Worm (Caenorhabditis elegans): ENCODE data around the gene fars-3.

fars-3 gene

ce11 chrII:8442717-8443223, 21.9 kb upstream of the fars-3 start, which contains the start of gene eif-3.G:
Gene eif-3.G, plus strand, starts transcription at chrII:8442767.
- TF ChIP-seq M03D4.4 (tag; optimal IDR thresholded peaks at IDR 0.05), result no peak
- no peak for TF ChIP-seq zip-8 (tag; optimal IDR thresholded peaks at IDR 0.05)
- TF ChIP-seq sptf-1 (tag; optimal IDR thresholded peaks at IDR 0.05), result no peak
- TF ChIP-seq snpc-4 (tag; optimal IDR thresholded peaks at IDR 0.05), result no peak
- TF ChIP-seq mab-5 (tag; optimal IDR thresholded peaks at IDR 0.05), result no peak
- TF ChIP-seq flh-1 (GFP tag; optimal IDR thresholded peaks at IDR 0.05), result no peak
- TF ChIP-seq lin-13 (tag; optimal IDR thresholded peaks at IDR 0.05), result no peak
- no peak for TF ChIP-seq nhr-12 (tag; optimal IDR thresholded peaks at IDR 0.05)
- no peak for TF ChIP-seq mep-1 (tag; optimal IDR thresholded peaks at IDR 0.05)

DNA sequence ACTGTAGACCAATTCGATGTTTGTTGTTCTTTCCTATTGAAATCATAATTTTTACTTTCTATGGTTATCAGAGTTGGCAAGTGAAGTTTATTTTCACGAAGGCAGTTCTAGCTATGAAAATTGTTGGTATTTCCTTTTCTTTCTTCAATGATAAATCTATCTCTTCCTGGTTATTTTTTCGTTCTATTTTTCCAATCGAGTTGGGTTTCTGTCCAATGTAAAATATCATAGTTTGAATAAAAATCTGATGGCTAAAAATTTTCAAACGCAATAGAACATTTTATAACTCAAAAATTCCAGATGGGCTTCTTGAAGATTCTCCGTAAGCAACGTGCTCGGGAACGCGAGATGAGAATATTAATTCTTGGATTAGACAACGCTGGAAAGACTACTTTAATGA, 20.6 kb upstream of the fars-3 start, which contains the start of gene evl-20:
TSS of gene evl-20 (plus strand) at position 301 of the 400 bp plus-strand sequence.
- TF ChIP-seq pha-4 (tag; optimal IDR thresholded peaks at IDR 0.05), result no peak
- TF ChIP-seq cnd-1 (tag; optimal IDR thresholded peaks at IDR 0.05), result no peak
- TF ChIP-seq M03D4.4 (tag; optimal IDR thresholded peaks at IDR 0.05), result no peak

DNA sequence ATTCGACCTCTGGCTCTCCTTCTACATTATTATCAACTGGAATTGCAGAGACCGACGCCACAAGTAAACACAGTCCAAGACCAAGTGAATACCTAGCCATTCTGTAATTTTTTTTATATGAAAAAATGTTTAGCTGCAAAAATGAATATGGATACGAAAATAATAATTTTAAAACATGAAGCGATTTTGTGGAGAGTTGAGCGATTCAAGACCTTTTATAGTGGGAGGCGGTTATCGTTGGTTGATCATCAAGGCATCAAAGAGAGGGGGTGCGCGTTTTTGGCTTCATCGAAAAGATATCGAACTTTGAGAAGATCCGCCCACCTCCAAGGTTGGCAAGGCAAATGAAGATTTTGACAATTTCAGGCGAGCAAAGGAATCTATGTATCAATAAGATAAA, 17.9 kb upstream of the fars-3 start, which contains the start of gene cut-3:
TSS of gene cut-3 (minus strand) at position 101 of the 400 bp plus-strand sequence.
- no peak for TF ChIP-seq ceh-43 (GFP tag; optimal IDR thresholded peaks at IDR 0.05)
- TF ChIP-seq nhr-28 (tag; optimal IDR thresholded peaks at IDR 0.05), result no peak
- no peak for TF ChIP-seq nhr-237 (tag; optimal IDR thresholded peaks at IDR 0.05)
- no peak for TF ChIP-seq zip-8 (tag; optimal IDR thresholded peaks at IDR 0.05)
- no peak for TF ChIP-seq unc-120 (tag; optimal IDR thresholded peaks at IDR 0.05; ENCODE audit: poor library complexity, severe bottlenecking)
- no peak for TF ChIP-seq tbx-8 (GFP tag; optimal IDR thresholded peaks at IDR 0.05)
- no peak for TF ChIP-seq ceh-39 (tag; optimal IDR thresholded peaks at IDR 0.05)
- no peak for TF ChIP-seq mab-5 (tag; optimal IDR thresholded peaks at IDR 0.05)
- no peak for TF ChIP-seq flh-1 (GFP tag; optimal IDR thresholded peaks at IDR 0.05)
- no peak for TF ChIP-seq snpc-4 (tag; optimal IDR thresholded peaks at IDR 0.05)
- TF ChIP-seq sem-2 (GFP tag; optimal IDR thresholded peaks at IDR 0.05), result no peak
- no peak for TF ChIP-seq blmp-1 (tag; optimal IDR thresholded peaks at IDR 0.05)
- TF ChIP-seq nhr-2 (tag; optimal IDR thresholded peaks at IDR 0.05), result no peak
- no peak for TF ChIP-seq elt-3 (tag; optimal IDR thresholded peaks at IDR 0.05)
- TF ChIP-seq ceh-83 (GFP tag; optimal IDR thresholded peaks at IDR 0.05), result no peak
- no peak for TF ChIP-seq pha-4 (tag; optimal IDR thresholded peaks at IDR 0.05)
- TF ChIP-seq ztf-11 (tag; optimal IDR thresholded peaks at IDR 0.05), result no peak
- no peak for TF ChIP-seq cnd-1 (tag; optimal IDR thresholded peaks at IDR 0.05)
- no peak for TF ChIP-seq unc-39 (tag; optimal IDR thresholded peaks at IDR 0.05)

ce11 chrII:8449660-8450118, 15.0 kb upstream of the fars-3 start, which contains the start of gene F22B5.4:
Gene F22B5.4, plus strand, starts transcription at chrII:8449710.
- TF ChIP-seq snpc-4 (tag; optimal IDR thresholded peaks at IDR 0.05) (no peak), drap-1 (GFP tag; optimal IDR thresholded peaks at IDR 0.05) (no peak), sptf-1 (tag; optimal IDR thresholded peaks at IDR 0.05) (no peak), nhr-28 (tag; optimal IDR thresholded peaks at IDR 0.05) (no peak), blmp-1 (tag; optimal IDR thresholded peaks at IDR 0.05) (no peak), ceh-39 (tag; optimal IDR thresholded peaks at IDR 0.05) (no peak), ces-1 (GFP tag; optimal IDR thresholded peaks at IDR 0.05) (no peak), mab-5 (tag; optimal IDR thresholded peaks at IDR 0.05) (no peak)

ce11 chrII:8450750-8451149, 13.9 kb upstream of the fars-3 start:
- TF ChIP-seq flh-1 (GFP tag; optimal IDR thresholded peaks at IDR 0.05), result no peak
- TF ChIP-seq elt-1 (tag; optimal IDR thresholded peaks at IDR 0.05; ENCODE audit: borderline replicate concordance, insufficient read depth), result no peak
- TF ChIP-seq zip-8 (tag; optimal IDR thresholded peaks at IDR 0.05), result no peak
- no peak for TF ChIP-seq mab-5 (tag; optimal IDR thresholded peaks at IDR 0.05)
- TF ChIP-seq pha-4 (tag; optimal IDR thresholded peaks at IDR 0.05), result no peak
- TF ChIP-seq bed-3 (GFP tag; optimal IDR thresholded peaks at IDR 0.05), result no peak
- no peak for TF ChIP-seq hlh-1 (tag; optimal IDR thresholded peaks at IDR 0.05)
- no peak for TF ChIP-seq blmp-1 (tag; optimal IDR thresholded peaks at IDR 0.05)

- peak; percentile 60 for TF ChIP-seq pha-4 (tag; optimal IDR thresholded peaks at IDR 0.05)
- no peak for TF ChIP-seq mab-5 (tag; optimal IDR thresholded peaks at IDR 0.05)
These were observed 13.2 kb upstream of the fars-3 start for ce11 chrII:8451425-8451824.
